Fruit fly (Drosophila melanogaster) whole organism, wandering third instar larva: ENCODE data around the gene CG17928.

Experiments
- Abd-B ChIP-seq: fragments of >200 bp; optimal IDR thresholded peaks from 2 replicates; lab custom pipeline; 2017; ENCODE audit warnings: missing biosample characterization, missing genetic modification characterization
- Dfd ChIP-seq: fragments of >200 bp; optimal IDR thresholded peaks from 2 replicates; lab custom pipeline; 2017; ENCODE audit warnings: missing biosample characterization, missing genetic modification characterization
- Hnf4 ChIP-seq: fragments of 200-800 bp; sonication (Bioruptor generic); optimal IDR thresholded peaks from 2 replicates; lab custom pipeline; 2016; ENCODE audit warnings: missing biosample characterization, mild to moderate bottlenecking, missing genetic modification characterization
- Myc ChIP-seq: fragments of >200 bp; optimal IDR thresholded peaks from 2 replicates; lab custom pipeline; 2017
- Sp1 ChIP-seq: fragments of 200-800 bp; sonication (Bioruptor generic); optimal IDR thresholded peaks from 3 replicates; lab custom pipeline; 2019; ENCODE audit warnings: missing biosample characterization, mild to moderate bottlenecking, missing genetic modification characterization, moderate library complexity
- Vsx2 ChIP-seq: fragments of 200-300, 225-300 bp; sonication (Bioruptor generic); optimal IDR thresholded peaks from 2 replicates; lab custom pipeline; 2018; ENCODE audit warnings: missing biosample characterization, missing genetic modification characterization; ENCODE audit not compliant: partially characterized antibody
- br ChIP-seq: fragments of 200-800 bp; sonication (Bioruptor generic); optimal IDR thresholded peaks from 2 replicates; lab custom pipeline; 2016; ENCODE audit warnings: missing biosample characterization, missing genetic modification characterization
- brk ChIP-seq: fragments of 200-800 bp; sonication (Bioruptor generic); optimal IDR thresholded peaks from 2 replicates; lab custom pipeline; 2016; ENCODE audit warnings: missing biosample characterization, mild to moderate bottlenecking, missing genetic modification characterization
- fru ChIP-seq: fragments of 200-800 bp; sonication (Bioruptor generic); optimal IDR thresholded peaks from 3 replicates; lab custom pipeline; 2016; ENCODE audit warnings: missing biosample characterization, mild to moderate bottlenecking, missing genetic modification characterization
- h ChIP-seq: fragments of 200-800 bp; sonication (Bioruptor generic); optimal IDR thresholded peaks from 3 replicates; lab custom pipeline; 2016; ENCODE audit warnings: missing biosample characterization, mild to moderate bottlenecking, missing genetic modification characterization
- lola ChIP-seq: fragments of >200 bp; optimal IDR thresholded peaks from 2 replicates; lab custom pipeline; 2017; ENCODE audit warnings: missing biosample characterization, missing genetic modification characterization
- pan ChIP-seq: fragments of >200 bp; optimal IDR thresholded peaks from 2 replicates; lab custom pipeline; 2017
- psq ChIP-seq: fragments of 200-800 bp; sonication (Bioruptor generic); optimal IDR thresholded peaks from 3 replicates; lab custom pipeline; 2017; ENCODE audit warnings: missing biosample characterization, mild to moderate bottlenecking, missing genetic modification characterization, moderate library complexity

- TF ChIP-seq fru (GFP tag; lab: Kevin White, UChicago), result no peak
- TF ChIP-seq pan (lab: Kevin White, UChicago), result no peak
- no peak for TF ChIP-seq psq
- no peak for TF ChIP-seq Hnf4
- no peak for TF ChIP-seq Abd-B (GFP tag; lab: Kevin White, UChicago)
- no peak for TF ChIP-seq Myc (lab: Kevin White, UChicago)
- TF ChIP-seq brk, result no peak
- no peak for TF ChIP-seq h (GFP tag; lab: Kevin White, UChicago)
- TF ChIP-seq Dfd (GFP tag; lab: Kevin White, UChicago), result no peak
- TF ChIP-seq lola (GFP tag; lab: Kevin White, UChicago), result no peak
- TF ChIP-seq br, result no peak
- no peak for TF ChIP-seq Sp1 (GFP tag; lab: Kevin White, UChicago)
- TF ChIP-seq Vsx2, result no peak
Measured at dm6 chr2L:16793970-16794369, 2.6 kb downstream of the CG17928 start, which contains the start of gene Ugt37C2.
